Fruit fly (Drosophila melanogaster) whole organism: Measurements from ENCODE around the gene CSN8.

Source experiments
- CG8478 ChIP-seq: fragments of >200 bp; optimal IDR thresholded peaks from 2 replicates; lab custom pipeline; 2018; ENCODE audit warnings: inconsistent platforms
- Dll ChIP-seq: fragments of >200 bp; optimal IDR thresholded peaks from 2 replicates; lab custom pipeline; 2017
- EcR ChIP-seq, 2 experiments: fragments of >200 bp; optimal IDR thresholded peaks; 2 replicates each; lab custom pipeline; 2017; ENCODE audit warnings: missing biosample characterization in 2 of 2, missing genetic modification characterization in 2 of 2, missing genetic modification reagents in 2 of 2
- pan ChIP-seq: fragments of >200 bp; optimal IDR thresholded peaks from 2 replicates; lab custom pipeline; 2017
- psq ChIP-seq: fragments of >200 bp; optimal IDR thresholded peaks from 2 replicates; lab custom pipeline; 2017
- usp ChIP-seq: fragments of >200 bp; optimal IDR thresholded peaks from 2 replicates; lab custom pipeline; 2017; ENCODE audit warnings: missing biosample characterization, missing genetic modification characterization, mixed read lengths

Gene CSN8

dm6 chr2L:8402928-8403285 lies 38.3 kb downstream of the CSN8 start, which contains the start of gene fy:
Gene fy (minus strand): TSS chr2L:8403280.
- no peak for TF ChIP-seq CG8478
- no peak for TF ChIP-seq psq (lab: Kevin White, UChicago)
- no peak for TF ChIP-seq EcR (GFP tag; optimal IDR thresholded peaks at IDR 0.05; lab: Kevin White, UChicago)
- TF ChIP-seq usp (GFP tag; lab: Kevin White, UChicago): no peak
- no peak for TF ChIP-seq pan (lab: Kevin White, UChicago)
- no peak for TF ChIP-seq Dll (lab: Kevin White, UChicago)

DNA sequence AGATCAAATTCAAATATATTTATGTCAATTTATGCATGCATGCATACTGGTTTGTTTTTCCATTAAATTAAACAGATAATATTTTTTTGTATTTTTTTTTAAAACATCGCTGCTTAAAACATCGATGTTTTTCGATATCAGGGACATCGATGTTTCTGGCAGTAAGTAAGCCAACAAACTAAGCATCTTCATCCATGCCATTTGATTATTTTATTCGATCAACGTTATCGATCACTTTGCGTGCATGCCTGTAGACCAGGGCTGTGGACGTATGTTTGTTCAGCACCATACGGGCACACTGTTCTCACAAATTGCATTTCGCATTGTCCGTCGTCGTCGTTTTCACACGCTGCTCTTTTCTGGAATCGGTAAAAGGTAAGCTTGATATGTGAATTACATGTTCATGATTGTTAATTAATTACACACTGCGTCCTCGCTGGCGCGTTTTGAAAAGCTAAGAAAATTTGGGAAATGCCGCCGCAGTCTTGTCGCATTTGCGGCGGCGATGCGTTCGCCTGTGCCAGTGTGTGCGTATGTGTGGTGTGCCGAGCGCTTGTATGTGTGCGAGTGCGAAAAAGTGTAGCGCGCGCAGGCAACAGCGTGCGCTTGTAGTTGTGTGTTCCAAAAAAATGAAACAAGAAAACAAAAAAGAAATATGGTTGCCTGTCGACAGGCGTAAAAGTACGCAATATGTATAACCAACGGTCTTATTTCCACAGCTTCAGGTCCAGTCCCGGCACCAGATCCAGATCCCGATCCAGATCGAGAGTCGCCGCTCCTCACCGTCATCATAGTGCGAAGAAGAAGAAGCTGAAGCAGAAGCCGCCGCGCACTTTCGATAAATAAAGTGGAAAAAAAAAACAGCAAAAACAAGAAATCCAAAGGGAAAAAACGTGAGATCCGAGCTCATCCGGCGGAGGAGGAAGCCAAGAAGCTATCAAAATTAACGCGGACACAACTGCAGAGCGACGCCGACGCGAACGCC lies 38.9 kb downstream of the CSN8 start, which contains the start of gene emb:
TSS of gene emb (plus strand) at position 288 of the 985 bp plus-strand sequence.
- TF ChIP-seq Dll (lab: Kevin White, UChicago): no peak
- TF ChIP-seq pan (lab: Kevin White, UChicago): no peak
- no peak for TF ChIP-seq psq (lab: Kevin White, UChicago)
- no peak for TF ChIP-seq usp (GFP tag; lab: Kevin White, UChicago)
- no peak for TF ChIP-seq CG8478
- TF ChIP-seq EcR (GFP tag; optimal IDR thresholded peaks at IDR 0.05; lab: Kevin White, UChicago): no peak

dm6 chr2L:8411530-8411929 lies 46.9 kb downstream of the CSN8 start, which contains the start of gene Naglu:
Gene Naglu (minus strand): TSS chr2L:8411868.
- TF ChIP-seq Dll (lab: Kevin White, UChicago): no peak
- no peak for TF ChIP-seq EcR (GFP tag; optimal IDR thresholded peaks at IDR 0.05; lab: Kevin White, UChicago)
- no peak for TF ChIP-seq usp (GFP tag; lab: Kevin White, UChicago)
- no peak for TF ChIP-seq CG8478
- no peak for TF ChIP-seq psq (lab: Kevin White, UChicago)
- TF ChIP-seq pan (lab: Kevin White, UChicago): no peak
